Fruit fly (Drosophila melanogaster): ENCODE results near the gene CG14990.

Gene CG14990

dm6 chr3L:4138804-4139521 is 46.0 kb downstream of the CG14990 start, which contains the start of the genes Rop and Ras64B (continued):
- TF ChIP-seq Hmr (GFP tag; optimal IDR thresholded peaks at IDR 0.05) (peak; percentile 65), jumu (GFP tag; optimal IDR thresholded peaks at IDR 0.05) (peak; percentile 26), CG10267 (tag; optimal IDR thresholded peaks at IDR 0.05) (peak; percentile 67), CG17186 (GFP tag; optimal IDR thresholded peaks at IDR 0.05) (peak; percentile 83), chn (GFP tag; optimal IDR thresholded peaks at IDR 0.05) (peak; percentile 51), pita (GFP tag; optimal IDR thresholded peaks at IDR 0.05) (peak; percentile 71), croc (GFP tag; conservative IDR thresholded peaks at IDR 0.05) (no peak), Nf-YA (GFP tag; IDR thresholded peaks at IDR 0.05) (no peak), org-1 (GFP tag; optimal IDR thresholded peaks at IDR 0.05) (no peak), Trl (optimal IDR thresholded peaks at IDR 0.05) (no peak), Trl (GFP tag; optimal IDR thresholded peaks at IDR 0.05) (peak; percentile 10), NK7.1 (GFP tag; optimal IDR thresholded peaks at IDR 0.05) (peak; percentile 20), Side (GFP tag; optimal IDR thresholded peaks at IDR 0.05) (no peak), CG15514 (GFP tag; optimal IDR thresholded peaks at IDR 0.05) (peak; percentile 79), Rfx (GFP tag; IDR thresholded peaks at IDR 0.05) (no peak), CG13775 (GFP tag; optimal IDR thresholded peaks at IDR 0.05) (peak; percentile 32), tio (GFP tag; optimal IDR thresholded peaks at IDR 0.05) (no peak), CG6683 (GFP tag; optimal IDR thresholded peaks at IDR 0.05) (no peak), dimm (GFP tag; IDR thresholded peaks at IDR 0.05) (no peak), Ada2b (GFP tag; IDR thresholded peaks at IDR 0.05) (no peak), CG17568 (GFP tag; optimal IDR thresholded peaks at IDR 0.05) (no peak), NfI (GFP tag; optimal IDR thresholded peaks at IDR 0.05) (peak; percentile 3), sna (GFP tag; IDR thresholded peaks at IDR 0.05; ENCODE audit: partially characterized antibody) (peak; percentile 71), CG30020 (tag; optimal IDR thresholded peaks at IDR 0.05) (peak; percentile 27), CG12659 (GFP tag; optimal IDR thresholded peaks at IDR 0.05) (peak; percentile 86), Dp (GFP tag; optimal IDR thresholded peaks at IDR 0.05) (peak; percentile 59), CG9797 (GFP tag; optimal IDR thresholded peaks at IDR 0.05) (peak; percentile 96), CG7357 (GFP tag; IDR thresholded peaks at IDR 0.05) (no peak), CkIIα-i1 (GFP tag; IDR thresholded peaks at IDR 0.05) (0 out of 2 replicates have a peak, but pooled peaks have one; percentile 12), nau (GFP tag; optimal IDR thresholded peaks at IDR 0.05) (no peak), Hand (GFP tag; optimal IDR thresholded peaks at IDR 0.05) (no peak), CG10462 (GFP tag; optimal IDR thresholded peaks at IDR 0.05) (no peak), CG7745 (tag; optimal IDR thresholded peaks at IDR 0.05) (no peak), dm (GFP tag; optimal IDR thresholded peaks at IDR 0.05) (peak; percentile 50), CG9817 (tag; optimal IDR thresholded peaks at IDR 0.05) (peak; percentile 17), Dip2 (GFP tag; IDR thresholded peaks at IDR 0.05) (no peak), Blimp-1 (GFP tag; optimal IDR thresholded peaks at IDR 0.05) (no peak), CG16813 (GFP tag; IDR thresholded peaks at IDR 0.05; ENCODE audit: partially characterized antibody) (peak; percentile 86), CrebB (tag; optimal IDR thresholded peaks at IDR 0.05) (peak; percentile 15), Dll (GFP tag; IDR thresholded peaks at IDR 0.05; ENCODE audit: partially characterized antibody) (peak; percentile 81), CG1792 (GFP tag; optimal IDR thresholded peaks at IDR 0.05) (no peak), CG18011 (GFP tag; optimal IDR thresholded peaks at IDR 0.05) (no peak), CG12219 (GFP tag; optimal IDR thresholded peaks at IDR 0.05) (no peak), da (GFP tag; optimal IDR thresholded peaks at IDR 0.05) (peak; percentile 14), shn (GFP tag; optimal IDR thresholded peaks at IDR 0.05) (peak; percentile 4), onecut (GFP tag; IDR thresholded peaks at IDR 0.05) (0 out of 2 replicates have a peak, but pooled peaks have one; percentile 1), Stat92E (GFP tag; optimal IDR thresholded peaks at IDR 0.05) (peak in 1 of 3 experiments; percentile 74), CG13296 (GFP tag; optimal IDR thresholded peaks at IDR 0.05) (no peak), CG15479 (GFP tag; optimal IDR thresholded peaks at IDR 0.05) (no peak)

Measured in whole organism, embryonic.